Worm (Caenorhabditis elegans) whole organism, L3 larva: ENCODE results near the gene R155.3.

Experiments used
- R02D3.7 ChIP-seq: fragments of 150-350 bp; optimal IDR thresholded peaks from 2 replicates; lab custom pipeline; 2014; ENCODE audit warnings: missing biosample characterization, missing genetic modification characterization
- ceh-28 ChIP-seq: fragments of 150-350 bp; optimal IDR thresholded peaks from 2 replicates; lab custom pipeline; 2014; ENCODE audit warnings: missing biosample characterization, missing genetic modification reagents, missing genetic modification characterization
- elt-1 ChIP-seq: fragments of 150-350 bp; optimal IDR thresholded peaks from 2 replicates; lab custom pipeline; 2014; ENCODE audit warnings: missing biosample characterization, missing genetic modification characterization
- elt-2 ChIP-seq: sonication (generic microtip); optimal IDR thresholded peaks from 2 replicates; lab custom pipeline; 2016; ENCODE audit warnings: missing genetic modification reagents, mild to moderate bottlenecking, missing genetic modification characterization, missing compliant biosample characterization
- jun-1 ChIP-seq: fragments of 150-350 bp; optimal IDR thresholded peaks from 2 replicates; lab custom pipeline; 2014; ENCODE audit warnings: missing biosample characterization, missing genetic modification reagents, missing genetic modification characterization
- nhr-237 ChIP-seq: fragments of 150-350 bp; optimal IDR thresholded peaks from 2 replicates; lab custom pipeline; 2014; ENCODE audit warnings: missing biosample characterization, missing genetic modification characterization
- nhr-25 ChIP-seq: sonication (generic microtip); optimal IDR thresholded peaks from 2 replicates; lab custom pipeline; 2017; ENCODE audit warnings: missing biosample characterization, missing genetic modification characterization
- nhr-28 ChIP-seq: fragments of 150-350 bp; optimal IDR thresholded peaks from 2 replicates; lab custom pipeline; 2014; ENCODE audit warnings: missing biosample characterization, missing genetic modification characterization
- skn-1 ChIP-seq: fragments of 150-350 bp; optimal IDR thresholded peaks from 2 replicates; lab custom pipeline; 2014; ENCODE audit warnings: missing biosample characterization, missing genetic modification characterization
- unc-62 ChIP-seq: fragments of 150-350 bp; sonication (generic microtip); optimal IDR thresholded peaks from 4 replicates; lab custom pipeline; 2014; ENCODE audit warnings: missing biosample characterization, missing genetic modification reagents, missing genetic modification characterization
- ztf-4 ChIP-seq: fragments of 150-350 bp; optimal IDR thresholded peaks from 2 replicates; lab custom pipeline; 2014; ENCODE audit warnings: missing biosample characterization, missing genetic modification characterization

DNA sequence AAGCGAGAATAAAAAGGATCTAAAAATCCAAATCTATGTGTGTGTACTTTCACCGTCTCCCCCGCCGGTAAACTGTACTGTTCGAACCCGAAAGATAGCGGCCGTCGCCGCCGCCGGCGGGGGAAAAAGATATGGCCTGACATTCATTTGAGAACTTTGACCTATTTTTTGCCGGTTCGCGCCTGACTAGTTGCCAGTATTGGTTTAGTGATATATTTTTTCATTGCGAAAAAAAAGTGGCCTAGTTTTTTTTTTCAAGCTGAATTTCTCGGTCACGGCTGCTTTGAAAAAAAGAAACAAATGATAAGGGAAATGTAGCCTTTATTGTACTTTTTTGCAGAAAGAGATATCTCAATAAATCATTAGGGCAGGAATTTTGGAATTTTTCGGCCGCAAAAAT, 14.0 kb downstream of the R155.3 start:
- TF ChIP-seq elt-1 (tag; lab: Kevin White, UChicago) (no peak), skn-1 (tag; lab: Kevin White, UChicago) (no peak), ztf-4 (tag; lab: Kevin White, UChicago) (no peak), unc-62 (GFP tag; lab: Kevin White, UChicago) (no peak), elt-2 (tag; lab: Kevin White, UChicago) (peak; percentile 41), nhr-237 (tag; lab: Kevin White, UChicago) (no peak), ceh-28 (no peak), R02D3.7 (tag; lab: Kevin White, UChicago) (no peak), jun-1 (tag; lab: Kevin White, UChicago) (no peak), nhr-25 (tag; lab: Kevin White, UChicago) (no peak), nhr-28 (tag; lab: Kevin White, UChicago) (no peak)
